Fruit fly (Drosophila melanogaster) whole organism, embryonic: ENCODE measurements around the gene CG34283.

Source experiments
- Adf1 ChIP-seq: fragments of 200-800 bp; sonication (Bioruptor generic); IDR thresholded peaks from 2 replicates; pipeline ENCODE4 v1.3.6; 2022; ENCODE audit warnings: missing biosample characterization, missing genetic modification characterization
- Awh ChIP-seq: fragments of 200-800 bp; sonication (Bioruptor generic); IDR thresholded peaks from 2 replicates; pipeline ENCODE4, ENCODE4 v1.3.6; 2022; ENCODE audit warnings: missing biosample characterization, missing genetic modification characterization
- Bgb ChIP-seq: fragments of 200-800 bp; sonication (Bioruptor generic); IDR thresholded peaks from 2 replicates; pipeline ENCODE4 v1.3.6; 2022; ENCODE audit warnings: missing biosample characterization, missing genetic modification characterization; ENCODE audit not compliant: partially characterized antibody
- BtbVII ChIP-seq: fragments of 200-800 bp; sonication (Bioruptor generic); optimal IDR thresholded peaks from 3 replicates; lab custom pipeline; 2017; ENCODE audit warnings: missing biosample characterization, mild to moderate bottlenecking, missing genetic modification characterization
- CG10565 ChIP-seq: fragments of 200-800 bp; sonication (Bioruptor generic); optimal IDR thresholded peaks from 3 replicates; lab custom pipeline; 2016; ENCODE audit warnings: missing biosample characterization, mild to moderate bottlenecking, missing genetic modification characterization
- CG10979 ChIP-seq: fragments of 200-800 bp; sonication (Bioruptor generic); optimal IDR thresholded peaks from 2 replicates; lab custom pipeline; 2018; ENCODE audit warnings: missing biosample characterization, mild to moderate bottlenecking, missing genetic modification characterization, moderate library complexity
- CG11456 ChIP-seq: fragments of 200-800 bp; sonication (Bioruptor generic); IDR thresholded peaks from 3 replicates; pipeline ENCODE4 v1.3.6; 2022; ENCODE audit warnings: missing biosample characterization, missing genetic modification characterization
- CG12391 ChIP-seq: fragments of 200-800 bp; sonication (Bioruptor generic); optimal IDR thresholded peaks from 3 replicates; lab custom pipeline; 2018; ENCODE audit warnings: missing biosample characterization, mild to moderate bottlenecking, missing genetic modification characterization, moderate library complexity
- CG14441 ChIP-seq: fragments of 200-800 bp; sonication (Bioruptor generic); IDR thresholded peaks from 2 replicates; pipeline ENCODE4 v1.3.6; 2022; ENCODE audit warnings: missing biosample characterization, missing genetic modification characterization
- CG14667 ChIP-seq: fragments of 200-800 bp; sonication (Bioruptor generic); IDR thresholded peaks from 2 replicates; pipeline ENCODE4 v1.3.6; 2022; ENCODE audit warnings: missing biosample characterization, missing genetic modification characterization
- CG17361 ChIP-seq: fragments of 200-800 bp; sonication (Bioruptor generic); IDR thresholded peaks from 3 replicates; pipeline ENCODE4 v1.3.6; 2022; ENCODE audit warnings: missing biosample characterization, missing genetic modification characterization
- CG2875 ChIP-seq: fragments of 200-800 bp; sonication (Bioruptor generic); optimal IDR thresholded peaks from 2 replicates; lab custom pipeline; 2017; ENCODE audit warnings: missing biosample characterization, mild to moderate bottlenecking, missing genetic modification characterization, missing genetic modification reagents
- CG32767 ChIP-seq: fragments of 200-800 bp; sonication (Bioruptor generic); IDR thresholded peaks from 2 replicates; pipeline ENCODE4 v1.3.6; 2022; ENCODE audit warnings: missing biosample characterization, missing genetic modification characterization
- CG4404 ChIP-seq: fragments of 200-800 bp; sonication (Bioruptor generic); IDR thresholded peaks from 2 replicates; pipeline ENCODE4 v1.3.6; 2022; ENCODE audit warnings: missing biosample characterization, missing genetic modification characterization
- CG4424 ChIP-seq: fragments of 200-800 bp; sonication (Bioruptor generic); optimal IDR thresholded peaks from 3 replicates; lab custom pipeline; 2016; ENCODE audit warnings: missing biosample characterization, missing genetic modification characterization
- CG6175 ChIP-seq: fragments of 200-800 bp; sonication (Bioruptor generic); IDR thresholded peaks from 3 replicates; pipeline ENCODE4 v1.3.6; 2022; ENCODE audit warnings: missing biosample characterization, missing genetic modification characterization
- CG7271 ChIP-seq: fragments of 200-800 bp; sonication (Bioruptor generic); optimal IDR thresholded peaks from 2 replicates; lab custom pipeline; 2018; ENCODE audit warnings: missing biosample characterization, mild to moderate bottlenecking, missing genetic modification characterization, moderate library complexity
- CG7928 ChIP-seq: fragments of 200-800 bp; sonication (Bioruptor generic); optimal IDR thresholded peaks from 2 replicates; lab custom pipeline; 2017; ENCODE audit warnings: missing biosample characterization, mild to moderate bottlenecking, missing genetic modification characterization
- Dfd ChIP-seq, 2 experiments: fragments of >200 bp; optimal IDR thresholded peaks; 2 replicates each; lab custom pipeline; 2017; ENCODE audit warnings: missing biosample characterization in 2 of 2, missing genetic modification characterization in 2 of 2
- Dp ChIP-seq: fragments of 200-800 bp; sonication (Bioruptor generic); optimal IDR thresholded peaks from 2 replicates; lab custom pipeline; 2018; ENCODE audit warnings: missing biosample characterization, mild to moderate bottlenecking, missing genetic modification characterization, moderate library complexity
- GATAe ChIP-seq: fragments of 200-800 bp; sonication (Bioruptor generic); conservative IDR thresholded peaks from 2 replicates; pipeline ENCODE4 v1.3.6; 2022; ENCODE audit warnings: missing biosample characterization, missing genetic modification characterization
- Kr ChIP-seq: fragments of 200-800 bp; sonication (Bioruptor generic); optimal IDR thresholded peaks from 2 replicates; lab custom pipeline; 2017; ENCODE audit warnings: missing biosample characterization, mild to moderate bottlenecking, missing genetic modification characterization
- NFAT ChIP-seq: fragments of 200-800 bp; sonication (Bioruptor generic); IDR thresholded peaks from 2 replicates; pipeline ENCODE4 v1.3.6; 2022; ENCODE audit warnings: missing biosample characterization, missing genetic modification characterization
- Sry-δ ChIP-seq: fragments of 200-800 bp; sonication (Bioruptor generic); optimal IDR thresholded peaks from 2 replicates; lab custom pipeline; 2016; ENCODE audit warnings: missing biosample characterization, missing genetic modification characterization
- Ssrp ChIP-seq: fragments of 200-800 bp; sonication (Bioruptor generic); optimal IDR thresholded peaks from 2 replicates; lab custom pipeline; 2018; ENCODE audit warnings: missing biosample characterization, mild to moderate bottlenecking, missing genetic modification characterization, moderate library complexity
- bigmax ChIP-seq: fragments of 200-800 bp; sonication (Bioruptor generic); optimal IDR thresholded peaks from 2 replicates; lab custom pipeline; 2018; ENCODE audit warnings: missing biosample characterization, mild to moderate bottlenecking, missing genetic modification characterization
- crp ChIP-seq, 2 experiments: fragments of 200-800 bp; sonication (Bioruptor generic); optimal IDR thresholded peaks; 2 replicates in 1 of 2; 3 replicates in 1 of 2; lab custom pipeline; 2017; ENCODE audit warnings: missing biosample characterization in 2 of 2, missing genetic modification characterization in 2 of 2, mild to moderate bottlenecking in 1 of 2, moderate library complexity in 1 of 2
- cwo ChIP-seq: fragments of 200-800 bp; sonication (Bioruptor generic); optimal IDR thresholded peaks from 3 replicates; lab custom pipeline; 2017; ENCODE audit warnings: missing biosample characterization, missing genetic modification characterization, mild to moderate bottlenecking, moderate library complexity, missing genetic modification reagents
- dan ChIP-seq: fragments of 200-800 bp; sonication (Bioruptor generic); IDR thresholded peaks from 2 replicates; pipeline ENCODE4 v1.3.6; 2022; ENCODE audit warnings: missing biosample characterization, missing genetic modification characterization
- dimm ChIP-seq: fragments of 200-800 bp; sonication (Bioruptor generic); IDR thresholded peaks from 2 replicates; pipeline ENCODE4 v1.3.6; 2022; ENCODE audit warnings: missing biosample characterization, missing genetic modification characterization
- fd96Cb ChIP-seq: fragments of 200-800 bp; sonication (Bioruptor generic); optimal IDR thresholded peaks from 2 replicates; lab custom pipeline; 2018; ENCODE audit warnings: missing biosample characterization, mild to moderate bottlenecking, missing genetic modification characterization, moderate library complexity
- gcm ChIP-seq: fragments of 200-800 bp; sonication (Bioruptor generic); optimal IDR thresholded peaks from 2 replicates; lab custom pipeline; 2019; ENCODE audit warnings: missing biosample characterization, mild to moderate bottlenecking, missing genetic modification characterization, moderate library complexity
- gsb ChIP-seq: fragments of 200-800 bp; sonication (Bioruptor generic); IDR thresholded peaks from 2 replicates; pipeline ENCODE4 v1.3.6; 2022; ENCODE audit warnings: missing biosample characterization, missing genetic modification characterization
- nmo ChIP-seq: fragments of 200-800 bp; sonication (Bioruptor generic); optimal IDR thresholded peaks from 2 replicates; lab custom pipeline; 2018; ENCODE audit warnings: missing biosample characterization, mild to moderate bottlenecking, missing genetic modification characterization, moderate library complexity
- p53 ChIP-seq: fragments of 200-800 bp; sonication (Bioruptor generic); optimal IDR thresholded peaks from 2 replicates; lab custom pipeline; 2016; ENCODE audit warnings: missing biosample characterization, missing genetic modification characterization
- pan ChIP-seq, 4 experiments: fragments of >200 bp in 3 of 4; fragments of 200-800 bp in 1 of 4; sonication (Bioruptor generic) in 1 of 4; optimal IDR thresholded peaks in 3 of 4; IDR thresholded peaks in 1 of 4; 2 replicates each; pipeline versions ENCODE4 v1.3.6 to Lab custom; 2017 to 2022; ENCODE audit warnings: missing biosample characterization in 2 of 4, missing genetic modification characterization in 2 of 4, mixed read lengths in 1 of 4
- pita ChIP-seq: fragments of 200-800 bp; sonication (Bioruptor generic); optimal IDR thresholded peaks from 2 replicates; lab custom pipeline; 2017; ENCODE audit warnings: missing biosample characterization, mild to moderate bottlenecking, missing genetic modification characterization
- repo ChIP-seq: fragments of 200-800 bp; sonication (Bioruptor generic); optimal IDR thresholded peaks from 2 replicates; lab custom pipeline; 2016; ENCODE audit warnings: missing biosample characterization, missing genetic modification characterization
- schlank ChIP-seq: fragments of 200-800 bp; sonication (Bioruptor generic); optimal IDR thresholded peaks from 2 replicates; lab custom pipeline; 2018; ENCODE audit warnings: missing biosample characterization, mild to moderate bottlenecking, missing genetic modification characterization
- sima ChIP-seq: fragments of 200-800 bp; sonication (Bioruptor generic); optimal IDR thresholded peaks from 2 replicates; lab custom pipeline; 2016; ENCODE audit warnings: missing biosample characterization, missing genetic modification characterization
- slbo ChIP-seq: fragments of 200-800 bp; sonication (Bioruptor generic); IDR thresholded peaks from 2 replicates; pipeline ENCODE4 v1.3.6; 2022; ENCODE audit warnings: missing biosample characterization, missing genetic modification characterization
- trh ChIP-seq: fragments of 200-800 bp; sonication (Bioruptor generic); optimal IDR thresholded peaks from 2 replicates; lab custom pipeline; 2016; ENCODE audit warnings: missing biosample characterization, missing genetic modification characterization
- ttk ChIP-seq: fragments of 200-800 bp; sonication (Bioruptor generic); IDR thresholded peaks from 2 replicates; pipeline ENCODE4 v2.1.2; 2022; ENCODE audit warnings: missing biosample characterization, missing genetic modification characterization
- wek ChIP-seq: fragments of 200-800 bp; sonication (Bioruptor generic); optimal IDR thresholded peaks from 3 replicates; lab custom pipeline; 2018; ENCODE audit warnings: missing biosample characterization, mild to moderate bottlenecking, missing genetic modification characterization, moderate library complexity
- zen ChIP-seq: fragments of 200-800 bp; sonication (Bioruptor generic); optimal IDR thresholded peaks from 3 replicates; lab custom pipeline; 2018; ENCODE audit warnings: missing biosample characterization, mild to moderate bottlenecking, missing genetic modification characterization, moderate library complexity
- zfh2 ChIP-seq: fragments of 200-800 bp; sonication (Bioruptor generic); optimal IDR thresholded peaks from 2 replicates; lab custom pipeline; 2016; ENCODE audit warnings: missing biosample characterization, missing genetic modification characterization

Gene CG34283

dm6 chr3R:18741027-18741843, 18.8 kb upstream of the CG34283 start (continued):
- peak; percentile 95 for TF ChIP-seq CG14667
- TF ChIP-seq pita (GFP tag; lab: Kevin White, UChicago) = no peak
- TF ChIP-seq Dp (GFP tag; lab: Kevin White, UChicago) = peak; percentile 10
- TF ChIP-seq wek (GFP tag; lab: Kevin White, UChicago) = peak; percentile 67
- peak; percentile 98 for TF ChIP-seq slbo (GFP tag; lab: Robert Waterston, UW)
- peak in 1 of 2 experiments; percentile 62 for TF ChIP-seq crp (GFP tag; optimal IDR thresholded peaks at IDR 0.05; lab: Kevin White, UChicago)
- TF ChIP-seq dan = peak; percentile 68; the same call in 1 of the 2 replicates
- TF ChIP-seq zfh2 (GFP tag; lab: Kevin White, UChicago) = peak; percentile 89
- peak; percentile 97 for TF ChIP-seq BtbVII (GFP tag; lab: Kevin White, UChicago)
- peak; percentile 92 for TF ChIP-seq gcm (GFP tag; lab: Kevin White, UChicago)
- peak; percentile 95 for TF ChIP-seq gsb
- TF ChIP-seq CG2875 = peak; percentile 90
- peak; percentile 74 for TF ChIP-seq CG10565 (GFP tag; lab: Kevin White, UChicago)
- TF ChIP-seq Dfd (GFP tag; optimal IDR thresholded peaks at IDR 0.05; lab: Kevin White, UChicago) = no peak
- peak; percentile 95 for TF ChIP-seq ttk (GFP tag; lab: Robert Waterston, UW)
- peak; percentile 44 for TF ChIP-seq bigmax
- peak; percentile 96 for TF ChIP-seq CG10979 (tag; lab: Kevin White, UChicago)
- peak; percentile 73 for TF ChIP-seq GATAe
- peak; percentile 86 for TF ChIP-seq CG4404 (GFP tag; lab: Robert Waterston, UW)
- TF ChIP-seq Kr (GFP tag; lab: Kevin White, UChicago) = no peak

dm6 chr3R:18739978-18740954, 17.9 kb upstream of the CG34283 start:
- peak; percentile 30; the same call in 1 of the 2 replicates for TF ChIP-seq NFAT (GFP tag; lab: Robert Waterston, UW)
- TF ChIP-seq CG7928 (GFP tag; lab: Kevin White, UChicago) = no peak
- TF ChIP-seq pan (optimal IDR thresholded peaks at IDR 0.05; lab: Kevin White, UChicago) = no peak
- TF ChIP-seq pan (GFP tag; optimal IDR thresholded peaks at IDR 0.05 in 1 of 2, IDR thresholded peaks at IDR 0.05 in 1 of 2) = no peak
- peak; percentile 21; the same call in 1 of the 2 replicates for TF ChIP-seq Adf1
- no peak for TF ChIP-seq CG12391 (tag; lab: Kevin White, UChicago)
- no peak for TF ChIP-seq dimm (GFP tag; lab: Robert Waterston, UW)
- no peak for TF ChIP-seq trh (GFP tag; lab: Kevin White, UChicago)
- TF ChIP-seq sima = no peak
- TF ChIP-seq Awh (GFP tag; lab: Robert Waterston, UW) = no peak
- peak; percentile 91 for TF ChIP-seq CG6175 (GFP tag; lab: Robert Waterston, UW)
- TF ChIP-seq Sry-δ (GFP tag; lab: Kevin White, UChicago) = peak; percentile 11
- no peak for TF ChIP-seq repo (GFP tag; lab: Kevin White, UChicago)
- TF ChIP-seq schlank (tag; lab: Kevin White, UChicago) = no peak
- no peak for TF ChIP-seq zen (tag; lab: Kevin White, UChicago)
- TF ChIP-seq CG11456 (GFP tag; lab: Robert Waterston, UW) = peak; percentile 41; the same call in 1 of the 3 replicates
- TF ChIP-seq fd96Cb = no peak
- no peak for TF ChIP-seq CG7271 (tag; lab: Kevin White, UChicago)
- peak; percentile 62 for TF ChIP-seq Bgb (GFP tag; lab: Robert Waterston, UW)
- TF ChIP-seq nmo = no peak
- TF ChIP-seq cwo (GFP tag; lab: Kevin White, UChicago) = peak; percentile 91
- TF ChIP-seq Ssrp (tag; lab: Kevin White, UChicago) = no peak
- no peak for TF ChIP-seq CG4424 (GFP tag; lab: Kevin White, UChicago)
- 0 out of 2 replicates have a peak, but pooled peaks have one; percentile 18 for TF ChIP-seq CG32767 (GFP tag; lab: Robert Waterston, UW)
- no peak for TF ChIP-seq CG14441 (GFP tag; lab: Robert Waterston, UW)
- TF ChIP-seq p53 = no peak
- TF ChIP-seq CG17361 (GFP tag; lab: Robert Waterston, UW) = no peak
